Fruit fly (Drosophila melanogaster): Measurements from ENCODE around the gene CG3598.

DNA sequence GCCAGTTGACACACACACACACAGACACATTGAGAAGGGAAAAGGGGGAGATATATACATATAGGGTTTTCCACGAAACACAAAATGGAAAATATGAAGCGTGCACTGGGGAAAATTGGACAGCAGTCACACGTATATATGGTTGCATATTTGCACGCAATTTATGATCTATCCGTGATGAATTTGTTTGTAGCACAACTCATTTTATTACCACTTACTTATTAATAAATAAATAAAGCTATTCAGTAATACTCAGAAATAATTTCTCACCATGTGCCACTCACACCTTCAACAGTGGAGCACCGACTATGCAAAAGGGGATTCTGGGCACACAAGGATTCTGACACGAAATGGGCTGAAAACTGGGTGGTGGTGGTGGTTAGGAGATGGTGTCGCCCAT lies 22.7 kb upstream of the CG3598 start:
- TF ChIP-seq rn (GFP tag; IDR thresholded peaks at IDR 0.05) = no peak
- no peak for TF ChIP-seq CG17806 (tag; optimal IDR thresholded peaks at IDR 0.05)
- no peak for TF ChIP-seq Ets98B (GFP tag; IDR thresholded peaks at IDR 0.05)
- no peak for TF ChIP-seq CG4496 (GFP tag; IDR thresholded peaks at IDR 0.05)
- TF ChIP-seq CG9948 (tag; optimal IDR thresholded peaks at IDR 0.05) = peak; percentile 5
- TF ChIP-seq EcR (GFP tag; optimal IDR thresholded peaks at IDR 0.05) = no peak
- TF ChIP-seq Snoo (tag; optimal IDR thresholded peaks at IDR 0.05) = no peak
- TF ChIP-seq CG34367 (tag; optimal IDR thresholded peaks at IDR 0.05) = no peak
- no peak for TF ChIP-seq fd96Ca (GFP tag; IDR thresholded peaks at IDR 0.05)
- no peak for TF ChIP-seq Pif1A (GFP tag; optimal IDR thresholded peaks at IDR 0.05)
